Fruit fly (Drosophila melanogaster): ENCODE data around the gene Rheb.

Rheb gene

dm6 chr3R:5550452-5550851 lies 18.3 kb upstream of the Rheb start (continued):
- peak; percentile 72 for TF ChIP-seq Dll (GFP tag; IDR thresholded peaks at IDR 0.05; ENCODE audit: partially characterized antibody)
- peak; percentile 63 for TF ChIP-seq tna (GFP tag; IDR thresholded peaks at IDR 0.05; ENCODE audit: partially characterized antibody)
- TF ChIP-seq danr (GFP tag; IDR thresholded peaks at IDR 0.05) = no peak
- peak; percentile 51; the same call in 1 of the 3 replicates for TF ChIP-seq knrl (GFP tag; IDR thresholded peaks at IDR 0.05; ENCODE audit: partially characterized antibody)
- TF ChIP-seq CG2199 (GFP tag; IDR thresholded peaks at IDR 0.05) = 0 out of 3 replicates have a peak, but pooled peaks have one; percentile 45
- no peak for TF ChIP-seq dysf (GFP tag; IDR thresholded peaks at IDR 0.05)
- TF ChIP-seq HmgZ (tag; optimal IDR thresholded peaks at IDR 0.05) = peak; percentile 11
- TF ChIP-seq zen2 (GFP tag; IDR thresholded peaks at IDR 0.05; ENCODE audit: partially characterized antibody) = peak; percentile 82; the same call in 2 of the 3 replicates
- peak; percentile 72 for TF ChIP-seq CG16813 (GFP tag; IDR thresholded peaks at IDR 0.05; ENCODE audit: partially characterized antibody)
- TF ChIP-seq hb (GFP tag; IDR thresholded peaks at IDR 0.05; ENCODE audit: partially characterized antibody) = peak; percentile 64; the same call in 1 of the 3 replicates
- TF ChIP-seq CG10959 (GFP tag; IDR thresholded peaks at IDR 0.05) = no peak
- TF ChIP-seq Opbp (GFP tag; IDR thresholded peaks at IDR 0.05; ENCODE audit: partially characterized antibody) = peak; percentile 71; the same call in 2 of the 3 replicates
- no peak for TF ChIP-seq pros (GFP tag; optimal IDR thresholded peaks at IDR 0.05)
- TF ChIP-seq Neu2 (GFP tag; optimal IDR thresholded peaks at IDR 0.05; ENCODE audit: borderline replicate concordance) = no peak
- TF ChIP-seq CG11456 (GFP tag; IDR thresholded peaks at IDR 0.05) = no peak
- peak; percentile 81 for TF ChIP-seq HLH4C (GFP tag; IDR thresholded peaks at IDR 0.05; ENCODE audit: partially characterized antibody)
- TF ChIP-seq en (GFP tag; optimal IDR thresholded peaks at IDR 0.05) = no peak
- TF ChIP-seq Myb (GFP tag; optimal IDR thresholded peaks at IDR 0.05) = peak; percentile 91
- 0 out of 3 replicates have a peak, but pooled peaks have one; percentile 42 for TF ChIP-seq CG11560 (tag; IDR thresholded peaks at IDR 0.05)
- TF ChIP-seq HLH54F (GFP tag; optimal IDR thresholded peaks at IDR 0.05) = no peak
- TF ChIP-seq gfzf (GFP tag; optimal IDR thresholded peaks at IDR 0.05) = peak; percentile 26
- no peak for TF ChIP-seq CG14667 (GFP tag; IDR thresholded peaks at IDR 0.05)
- peak; percentile 66; the same call in 2 of the 3 replicates for TF ChIP-seq CG14860 (GFP tag; IDR thresholded peaks at IDR 0.05; ENCODE audit: partially characterized antibody)
- TF ChIP-seq nerfin-2 (GFP tag; IDR thresholded peaks at IDR 0.05; ENCODE audit: partially characterized antibody) = peak; percentile 57; the same call in 1 of the 2 replicates
- peak; percentile 28 for TF ChIP-seq phol (tag; optimal IDR thresholded peaks at IDR 0.05)
- TF ChIP-seq mld (GFP tag; IDR thresholded peaks at IDR 0.05; ENCODE audit: partially characterized antibody) = peak; percentile 41; the same call in 1 of the 3 replicates
- TF ChIP-seq lab (GFP tag; optimal IDR thresholded peaks at IDR 0.05) = no peak
- TF ChIP-seq CG6689 (GFP tag; IDR thresholded peaks at IDR 0.05) = no peak
- no peak for TF ChIP-seq CG12659 (GFP tag; optimal IDR thresholded peaks at IDR 0.05)
- no peak for TF ChIP-seq Lim3 (GFP tag; IDR thresholded peaks at IDR 0.05)
- TF ChIP-seq bbx (GFP tag; IDR thresholded peaks at IDR 0.05; ENCODE audit: partially characterized antibody) = peak; percentile 70
- TF ChIP-seq chinmo (GFP tag; IDR thresholded peaks at IDR 0.05; ENCODE audit: partially characterized antibody) = 0 out of 4 replicates have a peak, but pooled peaks have one; percentile 55
- no peak for TF ChIP-seq Dad (GFP tag; optimal IDR thresholded peaks at IDR 0.05)
- peak; percentile 54; the same call in 1 of the 3 replicates for TF ChIP-seq CG7963 (GFP tag; IDR thresholded peaks at IDR 0.05; ENCODE audit: partially characterized antibody)
- TF ChIP-seq NK7.1 (GFP tag; optimal IDR thresholded peaks at IDR 0.05) = no peak
- TF ChIP-seq CG31365 (tag; optimal IDR thresholded peaks at IDR 0.05) = no peak
- no peak for TF ChIP-seq Ssrp (tag; optimal IDR thresholded peaks at IDR 0.05)
- TF ChIP-seq Dp (GFP tag; optimal IDR thresholded peaks at IDR 0.05) = peak; percentile 93
- peak; percentile 27 for TF ChIP-seq CG14710 (tag; optimal IDR thresholded peaks at IDR 0.05)
- peak; percentile 61; the same call in 1 of the 2 replicates for TF ChIP-seq MBD-R2 (GFP tag; IDR thresholded peaks at IDR 0.05)
- peak; percentile 72 for TF ChIP-seq pzg (GFP tag; optimal IDR thresholded peaks at IDR 0.05)
- TF ChIP-seq CG42726 (GFP tag; IDR thresholded peaks at IDR 0.05; ENCODE audit: partially characterized antibody) = peak; percentile 46; the same call in 1 of the 2 replicates
- TF ChIP-seq Doc3 (GFP tag; IDR thresholded peaks at IDR 0.05; ENCODE audit: partially characterized antibody) = peak; percentile 48
- TF ChIP-seq so (GFP tag; IDR thresholded peaks at IDR 0.05) = no peak
- peak; percentile 72 for TF ChIP-seq amos (GFP tag; IDR thresholded peaks at IDR 0.05; ENCODE audit: partially characterized antibody)
- TF ChIP-seq CG15479 (GFP tag; optimal IDR thresholded peaks at IDR 0.05) = no peak
- no peak for TF ChIP-seq btn (GFP tag; optimal IDR thresholded peaks at IDR 0.05)
- peak; percentile 90 for TF ChIP-seq Dref (GFP tag; IDR thresholded peaks at IDR 0.05)
